Worm (Caenorhabditis elegans) whole organism, midembryonic: ENCODE results near the gene nlp-66.

Experiments used
- T22C8.4 ChIP-seq: fragments of 200-800 bp; sonication (Bioruptor generic); IDR thresholded peaks from 2 replicates; pipeline ENCODE4 v1.3.6; 2022; ENCODE audit warnings: missing genetic modification characterization, missing compliant biosample characterization
- cog-1 ChIP-seq: sonication (generic microtip); optimal IDR thresholded peaks from 2 replicates; lab custom pipeline; 2016; ENCODE audit warnings: missing genetic modification characterization, missing compliant biosample characterization
- flt-1 ChIP-seq: fragments of 200-800 bp; sonication (Bioruptor generic); IDR thresholded peaks from 2 replicates; pipeline ENCODE4 v1.3.6; 2022; ENCODE audit warnings: missing genetic modification characterization, missing compliant biosample characterization
- klf-2 ChIP-seq: fragments of 200-800 bp; sonication (Bioruptor generic); conservative IDR thresholded peaks from 2 replicates; pipeline ENCODE4 v1.3.6; 2022; ENCODE audit warnings: missing genetic modification reagents, missing genetic modification characterization, missing compliant biosample characterization
- med-1 ChIP-seq: sonication (generic microtip); optimal IDR thresholded peaks from 2 replicates; lab custom pipeline; 2017; ENCODE audit warnings: missing genetic modification characterization, mild to moderate bottlenecking, missing compliant biosample characterization, antibody characterized with exemption, missing genetic modification reagents; ENCODE audit not compliant: insufficient read depth
- ref-1 ChIP-seq: fragments of 200-800 bp; sonication (Bioruptor generic); conservative IDR thresholded peaks from 2 replicates; pipeline ENCODE4 v1.3.6; 2022; ENCODE audit warnings: missing genetic modification reagents, missing genetic modification characterization, missing compliant biosample characterization
- tab-1 ChIP-seq: fragments of 200-800 bp; sonication (Bioruptor generic); IDR thresholded peaks from 2 replicates; pipeline ENCODE4 v1.3.6; 2022; ENCODE audit warnings: missing genetic modification characterization, missing compliant biosample characterization
- ztf-29 ChIP-seq: fragments of 200-800 bp; sonication (Bioruptor generic); IDR thresholded peaks from 2 replicates; pipeline ENCODE4 v1.3.6; 2022; ENCODE audit warnings: missing genetic modification reagents, missing genetic modification characterization, missing compliant biosample characterization

DNA sequence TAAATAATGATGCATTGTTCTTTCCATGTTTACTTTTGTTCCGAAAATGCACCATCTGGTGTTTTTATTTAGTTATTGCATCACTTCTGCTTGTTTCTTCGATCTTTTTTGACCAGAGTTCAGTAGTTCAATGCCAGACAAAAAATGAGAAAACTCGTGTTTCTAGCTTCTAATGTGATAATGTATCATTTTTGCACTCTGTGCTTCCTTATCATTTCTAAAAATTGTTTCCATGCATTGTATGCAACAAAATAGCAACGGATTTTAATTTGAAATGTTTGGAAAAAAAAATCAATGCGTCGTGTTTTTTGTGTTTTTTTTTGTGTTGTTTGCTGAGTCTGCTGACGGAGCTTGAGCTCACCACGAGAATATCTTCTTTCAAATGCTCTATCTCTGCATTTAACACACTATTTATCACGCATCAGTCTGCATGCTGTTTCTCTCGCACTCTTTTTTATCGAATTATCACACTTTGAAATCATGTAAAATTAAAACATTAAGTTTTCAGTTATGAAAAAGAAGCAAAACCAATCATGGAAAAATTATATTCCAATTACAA, 36.4 kb downstream of the nlp-66 start, which contains the start of gene sulp-7:
- no peak for TF ChIP-seq flt-1 (GFP tag; lab: Robert Waterston, UW)
- no peak for TF ChIP-seq T22C8.4
- TF ChIP-seq med-1 (GFP tag; lab: Kevin White, UChicago): no peak
- TF ChIP-seq ztf-29: no peak
- no peak for TF ChIP-seq ref-1
- TF ChIP-seq cog-1: no peak
- TF ChIP-seq tab-1: no peak
- no peak for TF ChIP-seq klf-2 (GFP tag; lab: Robert Waterston, UW)
